Worm (Caenorhabditis elegans) whole organism, L4 larva: Measurements from ENCODE around the gene idpp-7.

Experiments
- ceh-28 ChIP-seq: fragments of 150-350 bp; optimal IDR thresholded peaks from 2 replicates; lab custom pipeline; 2014; ENCODE audit warnings: missing biosample characterization, missing genetic modification reagents, missing genetic modification characterization
- ceh-44 ChIP-seq: fragments of 200-800 bp; sonication (Bioruptor generic); IDR thresholded peaks from 2 replicates; pipeline ENCODE4 v1.3.6; 2022; ENCODE audit warnings: missing genetic modification reagents, missing genetic modification characterization, missing compliant biosample characterization

DNA sequence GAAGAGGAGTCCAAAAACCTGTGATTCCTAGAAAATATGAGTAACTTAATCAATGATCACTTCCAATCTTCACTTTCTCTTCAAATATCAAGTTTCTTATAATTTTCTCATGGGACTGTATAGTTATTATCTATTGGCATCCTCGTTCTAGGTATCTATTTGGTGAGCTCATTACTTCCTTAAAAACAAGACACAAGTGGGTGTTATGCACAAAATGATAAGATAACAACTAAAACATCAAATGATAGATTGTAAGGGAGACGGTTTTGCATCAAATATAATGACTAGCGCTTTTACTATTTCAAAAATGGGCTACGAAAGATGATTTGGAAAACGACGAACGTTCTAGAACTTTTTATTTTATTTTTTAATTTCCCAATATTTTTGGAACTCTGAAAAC is 45.3 kb downstream of the idpp-7 start, which contains the start of gene ZK897.10:
- no peak for TF ChIP-seq ceh-28 (tag; lab: Kevin White, UChicago)
- TF ChIP-seq ceh-44 (GFP tag; lab: Robert Waterston, UW): no peak
